Worm (Caenorhabditis elegans): ENCODE measurements around the gene C01G10.7.
A peak's percentile ranks its signal among the peaks of the same experiment; 100 is the strongest.

Gene C01G10.7

DNA sequence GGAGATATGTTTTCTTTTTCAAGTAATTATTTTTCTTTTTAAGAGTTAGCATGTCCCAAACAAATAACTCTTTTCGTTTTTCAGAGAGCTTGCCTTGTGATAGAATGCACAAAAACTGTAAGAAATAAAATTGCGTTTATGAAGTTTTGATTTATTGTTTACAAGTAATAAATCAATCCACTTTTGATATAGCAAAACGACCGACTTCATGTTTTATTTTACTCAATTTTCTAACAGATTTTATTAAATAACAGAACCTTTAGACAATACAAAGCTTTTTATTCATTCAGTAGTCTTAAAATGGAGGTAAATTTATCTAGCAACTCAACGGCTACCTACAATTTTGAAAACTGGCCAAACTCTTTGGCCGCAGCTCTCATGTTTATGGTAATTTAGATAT lies 9.2 kb downstream of the C01G10.7 start, which contains the start of gene srx-78:
Gene srx-78, plus strand, starts transcription at position 301 of the 400 bp plus-strand sequence.
- TF ChIP-seq T26A5.8 (tag; optimal IDR thresholded peaks at IDR 0.05) (no peak), ets-4 (GFP tag; optimal IDR thresholded peaks at IDR 0.05) (no peak), D2030.7 (GFP tag; IDR thresholded peaks at IDR 0.05) (no peak), ceh-58 (GFP tag; IDR thresholded peaks at IDR 0.05) (no peak), lin-40 (tag; optimal IDR thresholded peaks at IDR 0.05) (no peak), bed-2 (GFP tag; IDR thresholded peaks at IDR 0.05) (no peak), madf-6 (GFP tag; IDR thresholded peaks at IDR 0.05) (no peak), tlf-1 (GFP tag; optimal IDR thresholded peaks at IDR 0.05) (no peak), ztf-25 (GFP tag; IDR thresholded peaks at IDR 0.05) (no peak), rcor-1 (GFP tag; IDR thresholded peaks at IDR 0.05) (no peak), B0261.1 (tag; optimal IDR thresholded peaks at IDR 0.05) (no peak), him-1 (tag; optimal IDR thresholded peaks at IDR 0.05) (no peak), F33H1.4 (GFP tag; IDR thresholded peaks at IDR 0.05) (no peak), C06A6.2 (GFP tag; conservative IDR thresholded peaks at IDR 0.05) (no peak), madf-10 (tag; optimal IDR thresholded peaks at IDR 0.05) (no peak), hmg-1.2 (GFP tag; IDR thresholded peaks at IDR 0.05) (no peak), hrde-1 (tag; optimal IDR thresholded peaks at IDR 0.05; ENCODE audit: borderline replicate concordance) (no peak), athp-1 (tag; optimal IDR thresholded peaks at IDR 0.05) (no peak), lin-35 (GFP tag; optimal IDR thresholded peaks at IDR 0.05) (no peak), die-1 (tag; optimal IDR thresholded peaks at IDR 0.05) (no peak)

DNA sequence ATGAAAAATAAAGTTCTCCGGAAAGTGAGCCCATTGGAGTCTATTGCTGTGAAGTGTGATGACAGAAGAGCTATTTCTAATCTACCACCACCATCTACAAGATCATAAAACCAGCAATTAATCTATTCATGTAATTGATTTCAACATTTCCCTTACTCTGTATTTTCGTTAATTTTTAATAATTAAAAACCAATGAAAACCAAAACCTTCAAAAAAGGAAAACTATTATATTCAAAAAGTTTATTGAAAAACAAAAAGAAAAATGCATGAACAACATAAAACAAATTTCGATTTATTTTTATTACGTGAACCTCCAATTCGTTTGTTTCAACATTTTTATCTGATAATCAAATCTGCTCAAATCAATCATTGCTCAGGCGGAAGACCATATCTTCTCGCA lies 13.9 kb downstream of the C01G10.7 start, which contains the start of gene C01G10.1:
Gene C01G10.1, plus strand, starts transcription at position 301 of the 400 bp plus-strand sequence.
- TF ChIP-seq F39B2.1 (GFP tag; IDR thresholded peaks at IDR 0.05) (no peak), madf-10 (tag; optimal IDR thresholded peaks at IDR 0.05) (no peak), rpc-1 (optimal IDR thresholded peaks at IDR 0.05) (no peak), rpc-1 (tag; optimal IDR thresholded peaks at IDR 0.05) (no peak), cebp-2 (GFP tag; IDR thresholded peaks at IDR 0.05) (no peak), nhr-27 (tag; optimal IDR thresholded peaks at IDR 0.05) (no peak), nhr-90 (tag; optimal IDR thresholded peaks at IDR 0.05) (no peak), ztf-3 (GFP tag; optimal IDR thresholded peaks at IDR 0.05) (no peak), hsf-1 (GFP tag; IDR thresholded peaks at IDR 0.05) (no peak), F57C9.4 (tag; optimal IDR thresholded peaks at IDR 0.05) (no peak), B0019.2 (GFP tag; conservative IDR thresholded peaks at IDR 0.05) (no peak)

DNA sequence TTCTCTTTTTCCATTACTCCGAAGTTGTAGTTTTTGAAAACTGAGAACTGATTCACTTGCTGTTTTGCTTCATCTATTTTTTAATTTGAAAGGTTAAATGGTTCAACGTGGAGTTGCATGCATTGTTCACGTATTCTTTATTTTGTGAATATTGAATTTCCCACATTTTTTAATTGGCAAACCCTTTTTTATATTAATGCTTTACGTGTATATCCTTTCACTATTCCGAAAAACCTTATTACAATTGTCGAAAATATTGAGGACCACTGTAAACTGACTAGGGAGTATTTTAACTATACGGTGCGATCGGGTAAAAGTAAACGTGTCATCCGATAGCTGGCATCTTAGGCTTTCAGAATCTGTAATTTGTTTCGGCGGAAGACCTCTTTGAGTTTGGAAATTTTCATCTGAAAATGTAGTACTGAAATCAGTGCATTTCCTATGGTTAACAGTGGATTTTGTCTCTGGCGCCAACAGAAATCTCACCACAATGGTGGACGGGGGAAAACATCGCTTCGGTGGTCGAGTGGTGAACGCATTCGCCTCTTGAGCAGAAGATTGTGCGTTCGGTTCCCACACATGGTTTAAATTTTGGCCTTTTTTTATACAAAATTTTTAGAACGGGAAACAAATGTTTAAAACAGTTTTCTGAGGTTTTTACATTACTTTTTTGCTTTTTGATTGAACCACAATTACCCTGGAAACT lies 20.5 kb downstream of the C01G10.7 start, which contains the start of gene C01G10.14:
Gene C01G10.14, minus strand, starts transcription at position 51 of the 706 bp plus-strand sequence.
- TF ChIP-seq tbp1 (GFP tag; optimal IDR thresholded peaks at IDR 0.05) (peak; percentile 82), lin-26 (GFP tag; IDR thresholded peaks at IDR 0.05) (peak; percentile 55; the same call in 1 of the 2 replicates), B0261.1 (tag; optimal IDR thresholded peaks at IDR 0.05) (peak; percentile 58), hmg-1.2 (GFP tag; IDR thresholded peaks at IDR 0.05) (peak; percentile 73; the same call in 1 of the 2 replicates), nfyb-1 (GFP tag; IDR thresholded peaks at IDR 0.05) (peak; percentile 36; the same call in 1 of the 2 replicates), ztf-25 (GFP tag; IDR thresholded peaks at IDR 0.05) (peak; percentile 50; the same call in 1 of the 2 replicates)

DNA sequence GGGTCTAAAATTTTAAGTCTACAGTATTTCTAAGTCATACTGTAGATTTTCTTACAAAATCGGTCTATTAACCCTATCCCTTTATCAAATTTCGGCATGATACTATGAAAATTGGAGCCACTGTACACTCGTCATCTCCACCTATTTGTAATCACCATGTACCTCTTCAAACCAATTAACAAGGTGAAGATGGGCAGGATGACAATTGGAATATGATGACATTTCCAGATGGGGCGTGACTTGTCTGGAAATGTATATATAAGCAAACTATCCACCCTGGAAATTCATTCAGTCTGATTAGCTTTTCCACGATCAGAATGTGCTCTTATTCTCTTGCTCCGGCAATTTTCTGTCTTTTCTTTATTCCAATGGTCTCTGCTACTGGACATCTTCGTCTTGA lies 23.7 kb downstream of the C01G10.7 start, which contains the start of gene Y75B12A.2:
Gene Y75B12A.2, plus strand, starts transcription at position 301 of the 400 bp plus-strand sequence.
- TF ChIP-seq Y53G8AR.9 (GFP tag; conservative IDR thresholded peaks at IDR 0.05) (no peak), F23B12.7 (tag; optimal IDR thresholded peaks at IDR 0.05; ENCODE audit: insufficient read depth) (no peak), ztf-6 (GFP tag; IDR thresholded peaks at IDR 0.05) (no peak), rpc-1 (optimal IDR thresholded peaks at IDR 0.05) (no peak), rpc-1 (tag; optimal IDR thresholded peaks at IDR 0.05) (no peak), ztf-26 (tag; optimal IDR thresholded peaks at IDR 0.05) (no peak), Y79H2A.3 (GFP tag; conservative IDR thresholded peaks at IDR 0.05) (no peak), bed-2 (GFP tag; IDR thresholded peaks at IDR 0.05) (no peak), let-526 (GFP tag; IDR thresholded peaks at IDR 0.05) (no peak), dpff-1 (tag; optimal IDR thresholded peaks at IDR 0.05) (no peak), F37B4.10 (GFP tag; IDR thresholded peaks at IDR 0.05) (no peak), F10E7.11 (tag; optimal IDR thresholded peaks at IDR 0.05) (no peak), egrh-3 (GFP tag; IDR thresholded peaks at IDR 0.05) (no peak), lag-1 (GFP tag; IDR thresholded peaks at IDR 0.05) (no peak), T07F8.4 (tag; optimal IDR thresholded peaks at IDR 0.05) (no peak)

All from whole organism, young adult.